Worm (Caenorhabditis elegans): ENCODE data around the gene ret-1.

The ret-1 gene

ce11 chrV:14791703-14792102 is 55.5 kb downstream of the ret-1 start:
- TF ChIP-seq W03F9.2 (tag; optimal IDR thresholded peaks at IDR 0.05) (no peak), him-1 (tag; optimal IDR thresholded peaks at IDR 0.05) (no peak), dao-5 (tag; optimal IDR thresholded peaks at IDR 0.05) (no peak)

DNA sequence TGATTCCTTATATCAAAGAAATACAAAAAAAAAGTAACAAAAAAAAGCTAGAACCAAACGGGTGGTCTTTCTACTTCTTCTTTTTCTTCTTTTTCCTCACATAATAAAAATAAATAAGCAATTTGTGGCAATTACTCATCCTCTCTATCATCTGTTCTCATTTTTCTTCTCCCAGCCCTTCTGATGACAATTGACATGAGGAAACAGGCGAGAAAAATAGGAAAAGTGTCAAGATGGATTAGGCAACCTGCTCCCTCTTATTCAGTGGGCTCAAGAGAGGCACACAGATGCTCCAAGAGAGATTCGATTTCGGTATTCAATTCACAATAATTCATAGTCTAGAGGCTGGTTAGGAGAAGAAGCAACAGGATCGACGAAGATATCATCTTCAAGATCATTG is 56.4 kb downstream of the ret-1 start:
- TF ChIP-seq dao-5 (tag; optimal IDR thresholded peaks at IDR 0.05) (no peak), him-1 (tag; optimal IDR thresholded peaks at IDR 0.05) (no peak), W03F9.2 (tag; optimal IDR thresholded peaks at IDR 0.05) (no peak)

- TF ChIP-seq W03F9.2 (tag; optimal IDR thresholded peaks at IDR 0.05) (no peak), him-1 (tag; optimal IDR thresholded peaks at IDR 0.05) (no peak), dao-5 (tag; optimal IDR thresholded peaks at IDR 0.05) (no peak)
Observed at ce11 chrV:14788462-14788861, 58.8 kb downstream of the ret-1 start.

DNA sequence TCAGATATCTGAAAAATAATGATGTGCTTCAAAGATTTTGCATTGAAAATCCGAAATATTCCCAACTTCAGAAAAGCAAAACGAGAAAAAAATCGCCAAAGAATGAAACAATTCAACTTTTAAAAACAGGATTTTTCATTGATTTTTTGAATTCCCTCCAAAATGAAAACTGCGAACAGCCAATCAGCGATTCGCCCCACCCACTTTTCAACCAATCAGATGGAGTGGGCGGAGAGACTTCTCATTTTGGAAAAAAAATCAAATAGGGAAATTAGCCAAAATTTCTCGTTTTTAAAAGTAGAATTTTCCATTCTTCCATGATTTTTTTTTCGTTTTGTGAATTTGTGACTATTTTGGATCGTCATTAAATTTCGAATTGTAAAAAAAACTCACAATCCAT is 62.4 kb downstream of the ret-1 start:
- TF ChIP-seq W03F9.2 (tag; optimal IDR thresholded peaks at IDR 0.05) (no peak), dao-5 (tag; optimal IDR thresholded peaks at IDR 0.05) (no peak), him-1 (tag; optimal IDR thresholded peaks at IDR 0.05) (no peak)

DNA sequence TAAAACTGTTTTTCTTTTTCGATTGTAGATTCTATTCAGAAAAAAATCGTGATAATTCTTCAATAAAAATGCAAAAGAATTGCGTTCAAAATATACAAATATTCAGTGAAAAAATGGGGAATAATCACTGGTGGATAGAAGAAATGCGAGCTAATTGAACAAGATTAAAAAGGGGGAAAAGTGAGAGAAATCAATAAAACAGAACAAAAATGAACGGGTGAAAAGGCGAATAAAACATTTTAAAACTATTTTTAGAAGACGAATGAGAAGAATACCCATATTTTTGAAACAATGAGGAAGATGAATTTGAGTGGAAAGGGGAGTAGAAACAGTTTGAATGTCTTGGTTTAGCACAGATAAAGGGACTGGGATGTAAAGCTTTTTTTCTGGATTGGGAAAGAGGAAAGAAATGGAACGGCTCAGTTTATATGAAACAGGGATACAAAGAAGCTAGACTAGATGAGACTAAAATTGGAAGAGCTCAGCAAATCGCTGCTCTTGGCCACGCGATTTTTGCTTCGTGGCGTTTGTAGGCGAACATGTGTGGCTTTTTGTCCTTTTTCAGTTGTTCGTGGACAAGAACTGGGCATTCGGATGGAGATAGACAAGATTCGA is 62.9 kb downstream of the ret-1 start, which contains the start of gene Y50E8A.12:
Gene Y50E8A.12, minus strand, starts transcription at position 51 of the 615 bp plus-strand sequence.
- no peak for TF ChIP-seq W03F9.2 (tag; optimal IDR thresholded peaks at IDR 0.05)
- no peak for TF ChIP-seq dao-5 (tag; optimal IDR thresholded peaks at IDR 0.05)
- TF ChIP-seq him-1 (tag; optimal IDR thresholded peaks at IDR 0.05) = no peak

ce11 chrV:14781130-14781529 is 66.1 kb downstream of the ret-1 start, which contains the start of gene Y50E8A.11:
TSS of gene Y50E8A.11 (plus strand) at chrV:14781430.
- TF ChIP-seq W03F9.2 (tag; optimal IDR thresholded peaks at IDR 0.05) = no peak
- TF ChIP-seq him-1 (tag; optimal IDR thresholded peaks at IDR 0.05) = no peak
- no peak for TF ChIP-seq dao-5 (tag; optimal IDR thresholded peaks at IDR 0.05)

ce11 chrV:14779644-14780043 is 67.6 kb downstream of the ret-1 start, which contains the start of the genes scrm-7 and Y50E8A.10:
TSS of gene scrm-7 (minus strand) at chrV:14779744.
TSS of gene Y50E8A.10 (plus strand) at chrV:14779996.
- TF ChIP-seq him-1 (tag; optimal IDR thresholded peaks at IDR 0.05) (no peak), dao-5 (tag; optimal IDR thresholded peaks at IDR 0.05) (no peak), W03F9.2 (tag; optimal IDR thresholded peaks at IDR 0.05) (no peak)
